Fruit fly (Drosophila melanogaster) whole organism, pupa: ENCODE results near the gene CG3679.

Experiments
- CG10348 ChIP-seq: fragments of 200-800 bp; sonication (Bioruptor generic); IDR thresholded peaks from 2 replicates; pipeline ENCODE4 v1.3.6; 2022; ENCODE audit warnings: missing biosample characterization, missing genetic modification characterization
- CG12605 ChIP-seq: fragments of 200-800 bp; sonication (Bioruptor generic); IDR thresholded peaks from 2 replicates; pipeline ENCODE4 v1.3.6; 2022; ENCODE audit warnings: missing biosample characterization, missing genetic modification characterization
- CG13204 ChIP-seq: fragments of 200-800 bp; sonication (Bioruptor generic); optimal IDR thresholded peaks from 2 replicates; lab custom pipeline; 2018; ENCODE audit warnings: missing biosample characterization, mild to moderate bottlenecking, missing genetic modification characterization, moderate library complexity
- CG14655 ChIP-seq: fragments of 200-800 bp; sonication (Bioruptor generic); optimal IDR thresholded peaks from 3 replicates; lab custom pipeline; 2017; ENCODE audit warnings: mild to moderate bottlenecking, missing biosample characterization, missing genetic modification reagents, missing genetic modification characterization
- CG15710 ChIP-seq: fragments of 200-800 bp; sonication (Bioruptor generic); optimal IDR thresholded peaks from 2 replicates; lab custom pipeline; 2018; ENCODE audit warnings: missing biosample characterization, mild to moderate bottlenecking, missing genetic modification characterization, moderate library complexity
- CG17806 ChIP-seq: fragments of 200-800 bp; sonication (Bioruptor generic); optimal IDR thresholded peaks from 2 replicates; lab custom pipeline; 2018; ENCODE audit warnings: missing biosample characterization, mild to moderate bottlenecking, missing genetic modification characterization, moderate library complexity
- CG32121 ChIP-seq: fragments of 200-800 bp; sonication (Bioruptor generic); IDR thresholded peaks from 2 replicates; pipeline ENCODE4 v1.3.6; 2022; ENCODE audit warnings: missing biosample characterization, missing genetic modification characterization
- CG34367 ChIP-seq: fragments of 200-800 bp; sonication (Bioruptor generic); optimal IDR thresholded peaks from 2 replicates; lab custom pipeline; 2018; ENCODE audit warnings: missing biosample characterization, mild to moderate bottlenecking, missing genetic modification characterization
- CG4496 ChIP-seq: fragments of 200-800 bp; sonication (Bioruptor generic); IDR thresholded peaks from 3 replicates; pipeline ENCODE4 v1.3.6; 2022; ENCODE audit warnings: missing biosample characterization, missing genetic modification characterization
- CG8159 ChIP-seq: fragments of 200-800 bp; sonication (Bioruptor generic); optimal IDR thresholded peaks from 3 replicates; lab custom pipeline; 2018; ENCODE audit warnings: missing biosample characterization, mild to moderate bottlenecking, missing genetic modification characterization, moderate library complexity
- CG8301 ChIP-seq: fragments of 200-800 bp; sonication (Bioruptor generic); optimal IDR thresholded peaks from 2 replicates; lab custom pipeline; 2018; ENCODE audit warnings: missing biosample characterization, mild to moderate bottlenecking, missing genetic modification characterization
- CG9948 ChIP-seq: fragments of 200-800 bp; sonication (Bioruptor generic); optimal IDR thresholded peaks from 2 replicates; lab custom pipeline; 2018; ENCODE audit warnings: missing biosample characterization, mild to moderate bottlenecking, missing genetic modification characterization, moderate library complexity
- D1 ChIP-seq: fragments of 200-800 bp; sonication (Bioruptor generic); optimal IDR thresholded peaks from 2 replicates; lab custom pipeline; 2018; ENCODE audit warnings: missing biosample characterization, mild to moderate bottlenecking, missing genetic modification characterization, moderate library complexity
- EcR ChIP-seq: fragments of 200-800 bp; sonication (Bioruptor generic); optimal IDR thresholded peaks from 3 replicates; lab custom pipeline; 2019; ENCODE audit warnings: missing biosample characterization, missing genetic modification characterization, mild to moderate bottlenecking, moderate library complexity, missing genetic modification reagents
- Ets98B ChIP-seq: fragments of 200-800 bp; sonication (Bioruptor generic); IDR thresholded peaks from 2 replicates; pipeline ENCODE4 v1.3.6; 2022; ENCODE audit warnings: missing biosample characterization, missing genetic modification characterization
- Pif1A ChIP-seq: fragments of 200-800 bp; sonication (Bioruptor generic); optimal IDR thresholded peaks from 3 replicates; lab custom pipeline; 2016; ENCODE audit warnings: missing biosample characterization, missing genetic modification characterization
- Pif1B ChIP-seq: fragments of 200-800 bp; sonication (Bioruptor generic); optimal IDR thresholded peaks from 3 replicates; lab custom pipeline; 2016; ENCODE audit warnings: missing biosample characterization, missing genetic modification characterization
- Snoo ChIP-seq: fragments of 200-800 bp; sonication (Bioruptor generic); optimal IDR thresholded peaks from 3 replicates; lab custom pipeline; 2017; ENCODE audit warnings: missing biosample characterization, mild to moderate bottlenecking, missing genetic modification characterization, inconsistent platforms
- fd96Ca ChIP-seq: fragments of 200-800 bp; sonication (Bioruptor generic); IDR thresholded peaks from 3 replicates; pipeline ENCODE4 v1.3.6; 2022; ENCODE audit warnings: missing biosample characterization, missing genetic modification characterization
- gl ChIP-seq: fragments of 200-800 bp; sonication (Bioruptor generic); optimal IDR thresholded peaks from 2 replicates; lab custom pipeline; 2018; ENCODE audit warnings: missing biosample characterization, mild to moderate bottlenecking, missing genetic modification characterization
- rn ChIP-seq: fragments of 200-800 bp; sonication (Bioruptor generic); IDR thresholded peaks from 2 replicates; pipeline ENCODE4 v1.3.6; 2022; ENCODE audit warnings: missing biosample characterization, missing genetic modification characterization

CG3679 gene

DNA sequence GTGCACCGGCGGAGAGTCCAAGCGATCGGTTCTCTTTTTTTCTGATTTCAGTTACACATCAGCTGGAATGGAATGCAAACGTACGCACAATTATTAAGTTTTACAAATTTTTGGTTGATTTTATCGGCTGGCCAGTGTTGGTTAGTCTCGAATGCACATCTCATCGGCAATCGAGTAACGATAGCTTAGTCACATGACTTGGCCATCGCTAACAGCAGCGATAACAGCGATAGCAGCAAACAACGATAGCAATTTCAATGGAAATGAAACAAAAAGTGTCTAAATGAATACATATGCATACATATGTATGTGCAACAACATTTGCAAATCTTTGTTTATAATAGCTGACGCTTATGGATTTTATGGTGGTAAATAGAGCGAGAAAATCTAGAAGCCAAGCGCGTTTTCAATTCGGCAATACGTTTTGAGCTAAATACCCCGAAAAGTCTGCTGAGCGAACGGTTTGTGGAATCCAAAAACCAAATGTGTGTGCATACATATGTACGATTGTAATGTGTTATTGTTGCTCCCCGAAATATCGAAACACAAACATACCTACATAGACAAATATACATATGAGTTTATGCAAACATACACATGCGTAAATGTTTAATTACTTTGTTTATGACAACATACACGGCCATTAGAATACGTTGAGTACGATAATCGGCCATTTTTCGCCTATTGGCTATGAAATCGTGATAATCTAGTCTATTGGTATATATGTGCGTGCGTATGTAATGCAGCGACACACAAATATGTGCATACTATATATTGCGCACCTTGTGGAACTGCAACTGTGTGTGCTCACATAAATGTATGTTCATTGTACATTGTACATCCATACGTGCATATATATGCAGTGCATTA is 7.0 kb upstream of the CG3679 start, which contains the start of gene CG3632:
Gene CG3632 (plus strand): TSS at position 249 of the 870 bp plus-strand sequence.
- TF ChIP-seq Pif1B (GFP tag; lab: Kevin White, UChicago) (peak; percentile 23), CG12605 (GFP tag; lab: Robert Waterston, UW) (no peak), CG32121 (0 out of 2 replicates have a peak, but pooled peaks have one; percentile 27), gl (tag; lab: Kevin White, UChicago) (no peak), CG34367 (tag; lab: Kevin White, UChicago) (no peak), CG9948 (tag; lab: Kevin White, UChicago) (no peak), CG4496 (GFP tag; lab: Robert Waterston, UW) (peak; percentile 66; the same call in 2 of the 3 replicates), Ets98B (GFP tag; lab: Robert Waterston, UW) (no peak; the same call in 1 of the 2 replicates), CG13204 (GFP tag; lab: Kevin White, UChicago) (no peak)

DNA sequence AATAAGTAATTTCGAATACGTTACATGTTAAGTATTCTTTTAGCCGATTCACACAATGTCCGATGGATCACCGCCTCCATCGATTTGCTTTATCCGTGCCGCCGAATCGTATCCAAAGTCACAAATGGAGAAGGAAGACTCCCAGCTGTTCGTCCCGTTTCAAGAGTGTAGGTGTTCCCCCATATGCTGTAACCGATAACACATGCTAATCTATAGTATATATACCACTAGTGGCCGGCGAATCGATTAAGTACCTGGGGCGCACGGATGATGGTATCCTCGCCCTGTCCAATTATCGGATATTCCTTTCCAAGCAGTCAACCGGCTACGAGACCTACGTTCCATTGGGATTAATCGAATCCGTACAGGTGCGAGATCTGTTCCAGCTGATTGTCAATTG is 6.1 kb upstream of the CG3679 start, which contains the start of gene ERp44:
Gene ERp44 (minus strand): TSS at position 101 of the 400 bp plus-strand sequence.
- TF ChIP-seq Pif1A (GFP tag; lab: Kevin White, UChicago) (no peak), CG15710 (tag; lab: Kevin White, UChicago) (no peak), CG32121 (no peak), CG34367 (tag; lab: Kevin White, UChicago) (no peak), Ets98B (GFP tag; lab: Robert Waterston, UW) (no peak), CG8159 (tag; lab: Kevin White, UChicago) (no peak), gl (tag; lab: Kevin White, UChicago) (no peak), Pif1B (GFP tag; lab: Kevin White, UChicago) (no peak), rn (GFP tag; lab: Robert Waterston, UW) (no peak), CG9948 (tag; lab: Kevin White, UChicago) (no peak), CG8301 (tag; lab: Kevin White, UChicago) (no peak), CG13204 (GFP tag; lab: Kevin White, UChicago) (no peak)

- 0 out of 3 replicates have a peak, but pooled peaks have one; percentile 7 for TF ChIP-seq CG4496 (GFP tag; lab: Robert Waterston, UW)
- no peak for TF ChIP-seq Pif1A (GFP tag; lab: Kevin White, UChicago)
- no peak for TF ChIP-seq CG8159 (tag; lab: Kevin White, UChicago)
Measured at dm6 chrX:16308310-16308918, 4.7 kb downstream of the CG3679 start, which contains the start of gene Had1. Had1 (minus strand) TSS chrX:16308667.

- TF ChIP-seq EcR (GFP tag; lab: Kevin White, UChicago) (no peak), D1 (tag; lab: Kevin White, UChicago) (no peak), CG14655 (GFP tag; lab: Kevin White, UChicago) (no peak), CG8301 (tag; lab: Kevin White, UChicago) (no peak), Ets98B (GFP tag; lab: Robert Waterston, UW) (no peak), CG4496 (GFP tag; lab: Robert Waterston, UW) (no peak), Pif1B (GFP tag; lab: Kevin White, UChicago) (no peak), fd96Ca (GFP tag; lab: Robert Waterston, UW) (no peak), CG13204 (GFP tag; lab: Kevin White, UChicago) (no peak), gl (tag; lab: Kevin White, UChicago) (no peak), CG34367 (tag; lab: Kevin White, UChicago) (no peak), CG32121 (no peak), CG10348 (GFP tag; lab: Robert Waterston, UW) (no peak), CG9948 (tag; lab: Kevin White, UChicago) (no peak), CG15710 (tag; lab: Kevin White, UChicago) (no peak), CG12605 (GFP tag; lab: Robert Waterston, UW) (no peak), Snoo (tag; lab: Kevin White, UChicago) (no peak), Pif1A (GFP tag; lab: Kevin White, UChicago) (no peak), CG17806 (tag; lab: Kevin White, UChicago) (no peak)
Measured at dm6 chrX:16308953-16309352, 5.3 kb downstream of the CG3679 start.

DNA sequence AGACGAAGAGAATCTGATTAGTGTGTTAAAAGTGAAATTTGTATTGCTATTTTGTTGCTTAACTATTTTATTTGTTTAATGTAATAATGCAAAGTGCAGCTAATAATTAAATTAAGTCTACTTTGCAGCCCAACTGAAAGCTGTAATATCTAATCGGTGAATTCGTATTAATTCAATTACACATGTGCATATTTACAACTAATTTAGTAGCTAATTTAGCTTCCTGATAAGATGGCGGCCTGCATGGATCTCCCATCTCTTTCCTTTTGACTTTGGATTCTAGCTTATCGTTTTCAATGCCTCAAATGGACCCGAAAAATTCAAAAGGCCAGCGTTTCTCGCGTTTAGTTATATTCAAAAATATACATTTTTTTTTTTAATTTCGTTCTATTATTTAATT is 6.1 kb downstream of the CG3679 start:
- no peak for TF ChIP-seq CG9948 (tag; lab: Kevin White, UChicago)
- TF ChIP-seq Snoo (tag; lab: Kevin White, UChicago), result no peak
- TF ChIP-seq gl (tag; lab: Kevin White, UChicago), result no peak
- no peak for TF ChIP-seq CG8159 (tag; lab: Kevin White, UChicago)
- no peak for TF ChIP-seq CG34367 (tag; lab: Kevin White, UChicago)
- no peak for TF ChIP-seq CG12605 (GFP tag; lab: Robert Waterston, UW)
- no peak for TF ChIP-seq CG10348 (GFP tag; lab: Robert Waterston, UW)
- TF ChIP-seq, all 21 proteins: peak for 0
